Fruit fly (Drosophila melanogaster): ENCODE data around the gene CG7730.

The CG7730 gene

DNA sequence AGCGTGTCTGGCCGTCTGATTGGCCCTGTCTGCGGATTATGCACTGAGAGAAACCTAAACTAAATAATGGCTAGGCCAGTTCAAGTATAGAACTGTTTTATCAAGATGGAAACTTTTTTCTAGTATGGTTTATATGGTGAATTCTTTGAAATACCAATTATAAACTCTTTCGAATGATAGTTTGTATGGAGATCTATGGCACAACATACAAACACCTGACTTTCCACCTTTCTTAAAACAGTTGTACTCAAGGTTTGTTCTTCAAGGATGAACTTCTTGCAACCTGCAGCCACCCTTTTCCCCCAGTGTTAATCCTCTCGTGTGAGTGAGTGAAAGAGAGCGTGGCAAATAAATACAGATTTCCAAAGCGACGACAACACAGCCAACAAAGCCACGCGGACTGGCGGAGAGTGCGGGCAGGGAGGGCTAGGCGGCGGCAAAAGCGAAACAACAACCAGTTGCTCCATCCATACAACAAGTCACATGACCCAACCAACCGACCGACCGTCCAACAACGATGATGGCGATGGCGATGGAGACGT lies 23.0 kb upstream of the CG7730 start (continued):
- TF ChIP-seq CG10209 (GFP tag; optimal IDR thresholded peaks at IDR 0.05) (peak; percentile 88), Mrtf (GFP tag; IDR thresholded peaks at IDR 0.05) (no peak; the same call in 1 of the 3 replicates), CG12236 (GFP tag; optimal IDR thresholded peaks at IDR 0.05) (peak; percentile 85), Bdp1 (GFP tag; optimal IDR thresholded peaks at IDR 0.05) (peak; percentile 61), Meics (GFP tag; optimal IDR thresholded peaks at IDR 0.05) (peak; percentile 85), Jarid2 (GFP tag; optimal IDR thresholded peaks at IDR 0.05) (peak; percentile 67), BEAF-32 (GFP tag; optimal IDR thresholded peaks at IDR 0.05) (no peak), CG31365 (tag; optimal IDR thresholded peaks at IDR 0.05) (no peak), CG10267 (tag; optimal IDR thresholded peaks at IDR 0.05) (peak; percentile 73), oc (tag; optimal IDR thresholded peaks at IDR 0.05) (peak; percentile 50), vvl (GFP tag; IDR thresholded peaks at IDR 0.05) (peak; percentile 80), CG7839 (tag; optimal IDR thresholded peaks at IDR 0.05) (peak; percentile 93), CG4404 (GFP tag; IDR thresholded peaks at IDR 0.05) (peak; percentile 74), Neu2 (GFP tag; optimal IDR thresholded peaks at IDR 0.05; ENCODE audit: borderline replicate concordance) (peak; percentile 17), Fer2 (tag; optimal IDR thresholded peaks at IDR 0.05) (no peak), CG14860 (GFP tag; IDR thresholded peaks at IDR 0.05; ENCODE audit: partially characterized antibody) (no peak), mirr (GFP tag; optimal IDR thresholded peaks at IDR 0.05) (peak; percentile 33), wdn (GFP tag; IDR thresholded peaks at IDR 0.05) (peak; percentile 63), HHEX (GFP tag; optimal IDR thresholded peaks at IDR 0.05) (peak; percentile 86), esg (GFP tag; conservative IDR thresholded peaks at IDR 0.05) (peak; percentile 92), ssp (GFP tag; IDR thresholded peaks at IDR 0.05) (peak; percentile 77), CG31441 (GFP tag; IDR thresholded peaks at IDR 0.05) (peak; percentile 84), CG13296 (GFP tag; optimal IDR thresholded peaks at IDR 0.05) (peak; percentile 34), CG16863 (GFP tag; optimal IDR thresholded peaks at IDR 0.05) (peak; percentile 79), otp (GFP tag; IDR thresholded peaks at IDR 0.05) (no peak; the same call in 1 of the 3 replicates), ab (GFP tag; optimal IDR thresholded peaks at IDR 0.05) (peak; percentile 54), NK7.1 (GFP tag; optimal IDR thresholded peaks at IDR 0.05) (peak; percentile 82), CkIIα-i1 (GFP tag; IDR thresholded peaks at IDR 0.05) (peak; percentile 60; the same call in 1 of the 2 replicates), CG17829 (tag; optimal IDR thresholded peaks at IDR 0.05) (peak; percentile 85), unpg (GFP tag; optimal IDR thresholded peaks at IDR 0.05) (peak; percentile 88), CG30403 (GFP tag; optimal IDR thresholded peaks at IDR 0.05) (peak; percentile 93), CG16815 (GFP tag; optimal IDR thresholded peaks at IDR 0.05) (peak; percentile 73), CG13123 (GFP tag; optimal IDR thresholded peaks at IDR 0.05) (peak; percentile 77), CG1832 (GFP tag; optimal IDR thresholded peaks at IDR 0.05) (peak; percentile 28), CG1792 (GFP tag; optimal IDR thresholded peaks at IDR 0.05) (peak; percentile 87), lbe (GFP tag; optimal IDR thresholded peaks at IDR 0.05) (no peak), tna (GFP tag; IDR thresholded peaks at IDR 0.05; ENCODE audit: partially characterized antibody) (no peak), Med (GFP tag) (peak; percentile 98), z (GFP tag; IDR thresholded peaks at IDR 0.05) (no peak), CG1602 (GFP tag; optimal IDR thresholded peaks at IDR 0.05) (peak; percentile 68), Atf6 (GFP tag; IDR thresholded peaks at IDR 0.05) (peak; percentile 86), dati (GFP tag; IDR thresholded peaks at IDR 0.05) (peak; percentile 48; the same call in 1 of the 2 replicates), pum (GFP tag; optimal IDR thresholded peaks at IDR 0.05) (peak; percentile 90), peb (GFP tag; IDR thresholded peaks at IDR 0.05) (peak; percentile 72; the same call in 1 of the 2 replicates), az2 (GFP tag; optimal IDR thresholded peaks at IDR 0.05) (peak; percentile 82), klu (GFP tag; IDR thresholded peaks at IDR 0.05) (peak; percentile 79), vfl (GFP tag; optimal IDR thresholded peaks at IDR 0.05) (peak; percentile 81), Gsc (GFP tag; IDR thresholded peaks at IDR 0.05) (peak; percentile 62), Dip2 (GFP tag; IDR thresholded peaks at IDR 0.05) (peak; percentile 29; the same call in 1 of the 2 replicates), Side (GFP tag; optimal IDR thresholded peaks at IDR 0.05) (peak; percentile 76)
